Fruit fly (Drosophila melanogaster) whole organism, embryonic: Measurements from ENCODE around the gene SCAR.
A peak's percentile ranks its signal among the peaks of the same experiment; 100 is the strongest.

Source experiments
- B-H1 ChIP-seq: fragments of 200-800 bp; sonication (Bioruptor generic); IDR thresholded peaks from 3 replicates; pipeline ENCODE4 v1.3.6; 2022; ENCODE audit warnings: missing biosample characterization, missing genetic modification characterization
- Bgb ChIP-seq: fragments of 200-800 bp; sonication (Bioruptor generic); IDR thresholded peaks from 2 replicates; pipeline ENCODE4 v1.3.6; 2022; ENCODE audit warnings: missing biosample characterization, missing genetic modification characterization; ENCODE audit not compliant: partially characterized antibody
- BtbVII ChIP-seq: fragments of 200-800 bp; sonication (Bioruptor generic); optimal IDR thresholded peaks from 3 replicates; lab custom pipeline; 2017; ENCODE audit warnings: missing biosample characterization, mild to moderate bottlenecking, missing genetic modification characterization
- Bteb2 ChIP-seq: fragments of 200-800 bp; sonication (Bioruptor generic); optimal IDR thresholded peaks from 2 replicates; lab custom pipeline; 2016; ENCODE audit warnings: missing biosample characterization, missing genetic modification characterization
- CG10267 ChIP-seq: fragments of 200-800 bp; sonication (Bioruptor generic); optimal IDR thresholded peaks from 2 replicates; lab custom pipeline; 2018; ENCODE audit warnings: missing biosample characterization, mild to moderate bottlenecking, missing genetic modification characterization, moderate library complexity
- CG10543 ChIP-seq: fragments of 200-800 bp; sonication (Bioruptor generic); optimal IDR thresholded peaks from 3 replicates; lab custom pipeline; 2017; ENCODE audit warnings: missing biosample characterization, mild to moderate bottlenecking, missing genetic modification characterization, moderate library complexity
- CG11398 ChIP-seq: fragments of 200-800 bp; sonication (Bioruptor generic); optimal IDR thresholded peaks from 2 replicates; lab custom pipeline; 2016; ENCODE audit warnings: missing biosample characterization, missing genetic modification characterization
- CG11696 ChIP-seq: fragments of 200-800 bp; sonication (Bioruptor generic); IDR thresholded peaks from 2 replicates; pipeline ENCODE4 v1.3.6; 2022; ENCODE audit warnings: missing biosample characterization, missing genetic modification characterization
- CG13424 ChIP-seq: fragments of 200-800 bp; sonication (Bioruptor generic); optimal IDR thresholded peaks from 2 replicates; lab custom pipeline; 2019; ENCODE audit warnings: missing biosample characterization, mild to moderate bottlenecking, missing genetic modification characterization, moderate library complexity
- CG15073 ChIP-seq: fragments of 200-800 bp; sonication (Bioruptor generic); optimal IDR thresholded peaks from 2 replicates; lab custom pipeline; 2016; ENCODE audit warnings: missing biosample characterization, missing genetic modification characterization
- CG17186 ChIP-seq: fragments of 200-800 bp; sonication (Bioruptor generic); optimal IDR thresholded peaks from 3 replicates; lab custom pipeline; 2017; ENCODE audit warnings: missing biosample characterization, missing genetic modification reagents, missing genetic modification characterization
- CG17328 ChIP-seq: fragments of 200-800 bp; sonication (Bioruptor generic); IDR thresholded peaks from 2 replicates; pipeline ENCODE4 v1.3.6; 2022; ENCODE audit warnings: missing biosample characterization, missing genetic modification characterization
- CG2129 ChIP-seq: fragments of 200-800 bp; sonication (Bioruptor generic); IDR thresholded peaks from 2 replicates; pipeline ENCODE4 v1.3.6; 2022; ENCODE audit warnings: missing biosample characterization, missing genetic modification characterization; ENCODE audit not compliant: partially characterized antibody
- CG31441 ChIP-seq: fragments of 200-800 bp; sonication (Bioruptor generic); IDR thresholded peaks from 2 replicates; pipeline ENCODE4 v1.3.6; 2022; ENCODE audit warnings: missing biosample characterization, missing genetic modification characterization
- CG3281 ChIP-seq: fragments of 200-800 bp; sonication (Bioruptor generic); optimal IDR thresholded peaks from 3 replicates; lab custom pipeline; 2017; ENCODE audit warnings: missing biosample characterization, mild to moderate bottlenecking, missing genetic modification characterization
- CG34376 ChIP-seq: fragments of 200-800 bp; sonication (Bioruptor generic); optimal IDR thresholded peaks from 2 replicates; lab custom pipeline; 2018; ENCODE audit warnings: missing biosample characterization, mild to moderate bottlenecking, missing genetic modification characterization
- CG4360 ChIP-seq: fragments of 200-800 bp; sonication (Bioruptor generic); IDR thresholded peaks from 2 replicates; pipeline ENCODE4 v1.3.6; 2022; ENCODE audit warnings: missing biosample characterization, missing genetic modification characterization
- CG6272 ChIP-seq: fragments of 200-800 bp; sonication (Bioruptor generic); IDR thresholded peaks from 2 replicates; pipeline ENCODE4 v1.3.6; 2022; ENCODE audit warnings: missing biosample characterization, missing genetic modification characterization
- CG6654 ChIP-seq: fragments of 200-800 bp; sonication (Bioruptor generic); optimal IDR thresholded peaks from 2 replicates; lab custom pipeline; 2017; ENCODE audit warnings: missing biosample characterization, mild to moderate bottlenecking, missing genetic modification characterization
- CG7271 ChIP-seq: fragments of 200-800 bp; sonication (Bioruptor generic); optimal IDR thresholded peaks from 2 replicates; lab custom pipeline; 2018; ENCODE audit warnings: missing biosample characterization, mild to moderate bottlenecking, missing genetic modification characterization, moderate library complexity
- CG7357 ChIP-seq: fragments of 200-800 bp; sonication (Bioruptor generic); IDR thresholded peaks from 3 replicates; pipeline ENCODE4 v1.3.6; 2022; ENCODE audit warnings: missing biosample characterization, missing genetic modification characterization
- CG9609 ChIP-seq: fragments of 200-800 bp; sonication (Bioruptor generic); optimal IDR thresholded peaks from 3 replicates; lab custom pipeline; 2016; ENCODE audit warnings: missing biosample characterization, missing genetic modification characterization
- Dip2 ChIP-seq: fragments of 200-800 bp; sonication (Bioruptor generic); IDR thresholded peaks from 2 replicates; pipeline ENCODE4 v1.3.6; 2022; ENCODE audit warnings: missing biosample characterization, missing genetic modification characterization
- Dp ChIP-seq: fragments of 200-800 bp; sonication (Bioruptor generic); optimal IDR thresholded peaks from 2 replicates; lab custom pipeline; 2018; ENCODE audit warnings: missing biosample characterization, mild to moderate bottlenecking, missing genetic modification characterization, moderate library complexity
- HLH4C ChIP-seq: fragments of 200-800 bp; sonication (Bioruptor generic); IDR thresholded peaks from 3 replicates; pipeline ENCODE4 v1.3.6; 2022; ENCODE audit warnings: missing biosample characterization, missing genetic modification characterization; ENCODE audit not compliant: partially characterized antibody
- Hmx ChIP-seq: fragments of 200-800 bp; sonication (Bioruptor generic); optimal IDR thresholded peaks from 2 replicates; lab custom pipeline; 2016; ENCODE audit warnings: missing biosample characterization, missing genetic modification characterization
- Jarid2 ChIP-seq: fragments of 200-800 bp; sonication (Bioruptor generic); optimal IDR thresholded peaks from 3 replicates; lab custom pipeline; 2017; ENCODE audit warnings: mild to moderate bottlenecking, missing biosample characterization, missing genetic modification reagents, missing genetic modification characterization
- Mad ChIP-seq: fragments of 200-800 bp; sonication (Bioruptor generic); optimal IDR thresholded peaks from 2 replicates; lab custom pipeline; 2016; ENCODE audit warnings: missing biosample characterization, missing genetic modification characterization
- Meics ChIP-seq: fragments of 200-800 bp; sonication (Bioruptor generic); optimal IDR thresholded peaks from 2 replicates; lab custom pipeline; 2017; ENCODE audit warnings: missing biosample characterization, mild to moderate bottlenecking, missing genetic modification characterization
- Nf-YC ChIP-seq: fragments of 200-800 bp; optimal IDR thresholded peaks from 3 replicates; lab custom pipeline; 2019; ENCODE audit warnings: missing biosample characterization, mild to moderate bottlenecking, missing genetic modification characterization, moderate library complexity
- NfI ChIP-seq: fragments of 200-800 bp; sonication (Bioruptor generic); optimal IDR thresholded peaks from 3 replicates; lab custom pipeline; 2018; ENCODE audit warnings: missing biosample characterization, mild to moderate bottlenecking, missing genetic modification characterization, moderate library complexity
- Ravus ChIP-seq: fragments of 200-800 bp; sonication (Bioruptor generic); IDR thresholded peaks from 2 replicates; pipeline ENCODE4 v1.3.6; 2022; ENCODE audit warnings: missing biosample characterization, missing genetic modification characterization
- Rfx ChIP-seq: fragments of 200-800 bp; sonication (Bioruptor generic); IDR thresholded peaks from 2 replicates; pipeline ENCODE4 v1.3.6; 2022; ENCODE audit warnings: missing biosample characterization, missing genetic modification characterization
- Six4 ChIP-seq: fragments of 200-800 bp; sonication (Bioruptor generic); optimal IDR thresholded peaks from 2 replicates; lab custom pipeline; 2016; ENCODE audit warnings: missing biosample characterization, missing genetic modification characterization
- Sry-β ChIP-seq: fragments of 200-800 bp; sonication (Bioruptor generic); optimal IDR thresholded peaks from 2 replicates; lab custom pipeline; 2018; ENCODE audit warnings: missing biosample characterization, mild to moderate bottlenecking, missing genetic modification characterization, moderate library complexity
- Usf ChIP-seq: fragments of 200-800 bp; sonication (Bioruptor generic); optimal IDR thresholded peaks from 2 replicates; lab custom pipeline; 2017; ENCODE audit warnings: missing genotype, missing biosample characterization, missing genetic modification characterization
- al ChIP-seq: fragments of 200-800 bp; sonication (Bioruptor generic); IDR thresholded peaks from 2 replicates; pipeline ENCODE4 v1.3.6; 2022; ENCODE audit warnings: missing biosample characterization, missing genetic modification characterization
- az2 ChIP-seq: fragments of 200-800 bp; sonication (Bioruptor generic); optimal IDR thresholded peaks from 3 replicates; lab custom pipeline; 2016; ENCODE audit warnings: missing biosample characterization, missing genetic modification characterization
- cad ChIP-seq: fragments of >200 bp; optimal IDR thresholded peaks from 2 replicates; lab custom pipeline; 2017; ENCODE audit warnings: missing biosample characterization, missing genetic modification characterization
- ftz-f1 ChIP-seq: fragments of 200-800 bp; sonication (Bioruptor generic); optimal IDR thresholded peaks from 2 replicates; lab custom pipeline; 2016; ENCODE audit warnings: missing biosample characterization, missing genetic modification characterization
- grau ChIP-seq: fragments of 200-800 bp; optimal IDR thresholded peaks from 3 replicates; lab custom pipeline; 2019; ENCODE audit warnings: missing biosample characterization, mild to moderate bottlenecking, missing genetic modification characterization, moderate library complexity
- gro ChIP-seq: fragments of 200-800 bp; sonication (Bioruptor generic); optimal IDR thresholded peaks from 2 replicates; lab custom pipeline; 2016; ENCODE audit warnings: missing biosample characterization, missing genetic modification characterization
- gsb-n ChIP-seq: fragments of 200-800 bp; sonication (Bioruptor generic); optimal IDR thresholded peaks from 3 replicates; lab custom pipeline; 2018; ENCODE audit warnings: missing biosample characterization, mild to moderate bottlenecking, missing genetic modification characterization
- jigr1 ChIP-seq: fragments of 200-800 bp; sonication (Bioruptor generic); IDR thresholded peaks from 3 replicates; pipeline ENCODE4 v1.3.6; 2022; ENCODE audit warnings: missing biosample characterization, missing genetic modification characterization
- lab ChIP-seq: fragments of 200-800 bp; sonication (Bioruptor generic); optimal IDR thresholded peaks from 3 replicates; lab custom pipeline; 2017; ENCODE audit warnings: missing biosample characterization, missing genetic modification characterization, mild to moderate bottlenecking, moderate library complexity, missing genetic modification reagents
- lov ChIP-seq, 2 experiments: fragments of 200-800 bp in 1 of 2; fragments of >200 bp in 1 of 2; sonication (Bioruptor generic) in 1 of 2; IDR thresholded peaks in 1 of 2; optimal IDR thresholded peaks in 1 of 2; 2 replicates in 1 of 2; 3 replicates in 1 of 2; pipeline versions ENCODE4 v1.3.6 to Lab custom; 2017 to 2022; ENCODE audit warnings: missing biosample characterization in 1 of 2, missing genetic modification characterization in 1 of 2
- luna ChIP-seq: fragments of 200-800 bp; sonication (Bioruptor generic); optimal IDR thresholded peaks from 2 replicates; lab custom pipeline; 2016; ENCODE audit warnings: missing biosample characterization, missing genetic modification characterization
- pita ChIP-seq: fragments of 200-800 bp; sonication (Bioruptor generic); optimal IDR thresholded peaks from 2 replicates; lab custom pipeline; 2017; ENCODE audit warnings: missing biosample characterization, mild to moderate bottlenecking, missing genetic modification characterization
- ranshi ChIP-seq: fragments of 200-800 bp; sonication (Bioruptor generic); IDR thresholded peaks from 2 replicates; pipeline ENCODE4 v1.3.6; 2022; ENCODE audit warnings: missing biosample characterization, missing genetic modification characterization
- slp2 ChIP-seq: fragments of 200-800 bp; sonication (Bioruptor generic); optimal IDR thresholded peaks from 2 replicates; lab custom pipeline; 2016; ENCODE audit warnings: missing biosample characterization, missing genetic modification characterization
- unpg ChIP-seq: fragments of 200-800 bp; sonication (Bioruptor generic); optimal IDR thresholded peaks from 3 replicates; lab custom pipeline; 2018; ENCODE audit warnings: missing biosample characterization, mild to moderate bottlenecking, missing genetic modification characterization, moderate library complexity

SCAR gene

DNA sequence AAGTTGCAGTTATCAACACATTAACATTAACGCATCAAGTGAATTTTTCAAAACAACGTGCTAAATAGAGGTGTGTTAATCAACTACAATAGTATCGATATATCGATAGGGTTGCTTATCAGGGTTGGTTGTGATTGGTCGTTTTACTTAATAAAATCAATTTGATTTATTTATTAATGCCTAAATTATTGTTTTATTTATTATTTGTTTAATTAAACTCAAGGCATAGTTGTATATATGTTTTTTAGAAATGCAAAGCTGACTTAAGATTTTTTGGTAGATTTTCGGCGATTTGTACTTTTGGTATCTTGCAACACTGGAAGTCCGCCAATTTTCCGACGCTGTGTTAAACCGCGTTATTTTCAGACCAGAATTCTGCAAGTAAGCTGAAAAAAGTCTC, 34.4 kb downstream of the SCAR start, which contains the start of the genes Art8 and dUTPase (continued):
- peak; percentile 71 for TF ChIP-seq Rfx
- no peak; the same call in none of the 2 replicates for TF ChIP-seq CG31441 (GFP tag; lab: Robert Waterston, UW)
- TF ChIP-seq grau = peak; percentile 76
- peak; percentile 75 for TF ChIP-seq Six4 (GFP tag; lab: Kevin White, UChicago)
- TF ChIP-seq CG11398 = no peak
- TF ChIP-seq Hmx (GFP tag; lab: Kevin White, UChicago) = no peak
- TF ChIP-seq unpg (GFP tag; lab: Kevin White, UChicago) = peak; percentile 75
- peak; percentile 73 for TF ChIP-seq CG7271 (tag; lab: Kevin White, UChicago)
- peak; percentile 91 for TF ChIP-seq Nf-YC
- peak; percentile 45 for TF ChIP-seq Bteb2
- peak; percentile 76 for TF ChIP-seq az2 (GFP tag; lab: Kevin White, UChicago)
- no peak for TF ChIP-seq CG7357 (GFP tag; lab: Robert Waterston, UW)
- TF ChIP-seq Sry-β = no peak
- TF ChIP-seq Bgb (GFP tag; lab: Robert Waterston, UW) = peak; percentile 82
- TF ChIP-seq al = peak; percentile 45
- TF ChIP-seq ranshi (GFP tag; lab: Robert Waterston, UW) = peak; percentile 53
- peak; percentile 89 for TF ChIP-seq CG2129 (GFP tag; lab: Robert Waterston, UW)
- peak; percentile 82 for TF ChIP-seq Dp (GFP tag; lab: Kevin White, UChicago)
- peak; percentile 83 for TF ChIP-seq HLH4C
- no peak for TF ChIP-seq CG6654 (GFP tag; lab: Kevin White, UChicago)
- TF ChIP-seq lov (optimal IDR thresholded peaks at IDR 0.05; lab: Kevin White, UChicago) = no peak
- no peak for TF ChIP-seq lov (GFP tag; IDR thresholded peaks at IDR 0.05; lab: Robert Waterston, UW)
- no peak for TF ChIP-seq CG15073 (GFP tag; lab: Kevin White, UChicago)
- 0 out of 2 replicates have a peak, but pooled peaks have one; percentile 29 for TF ChIP-seq CG11696
- TF ChIP-seq Mad = peak; percentile 32
- TF ChIP-seq CG10267 (tag; lab: Kevin White, UChicago) = peak; percentile 99
- TF ChIP-seq jigr1 = no peak
- no peak for TF ChIP-seq Ravus (GFP tag; lab: Robert Waterston, UW)
- no peak for TF ChIP-seq CG4360
- peak; percentile 29 for TF ChIP-seq slp2 (GFP tag; lab: Kevin White, UChicago)
- TF ChIP-seq Meics (GFP tag; lab: Kevin White, UChicago) = peak; percentile 63
- TF ChIP-seq pita = no peak
- peak; percentile 56; the same call in 1 of the 2 replicates for TF ChIP-seq CG17328 (GFP tag; lab: Robert Waterston, UW)
- TF ChIP-seq CG17186 (GFP tag; lab: Kevin White, UChicago) = peak; percentile 51
- TF ChIP-seq Jarid2 (GFP tag; lab: Kevin White, UChicago) = no peak
- TF ChIP-seq gsb-n (tag; lab: Kevin White, UChicago) = peak; percentile 75
- no peak for TF ChIP-seq lab (GFP tag; lab: Kevin White, UChicago)
- no peak for TF ChIP-seq B-H1
- TF ChIP-seq CG3281 = peak; percentile 81
- TF ChIP-seq CG10543 = peak; percentile 32
- TF ChIP-seq NfI (GFP tag; lab: Kevin White, UChicago) = peak; percentile 56
- no peak for TF ChIP-seq cad
- no peak for TF ChIP-seq BtbVII (GFP tag; lab: Kevin White, UChicago)
- TF ChIP-seq ftz-f1 (GFP tag; lab: Kevin White, UChicago) = no peak
- peak; percentile 58 for TF ChIP-seq CG34376 (GFP tag; lab: Kevin White, UChicago)
- no peak for TF ChIP-seq luna (GFP tag; lab: Kevin White, UChicago)
- no peak for TF ChIP-seq Usf
- TF ChIP-seq CG6272 = peak; percentile 33
- TF ChIP-seq CG9609 (GFP tag; lab: Kevin White, UChicago) = no peak
- TF ChIP-seq CG13424 (tag; lab: Kevin White, UChicago) = peak; percentile 76
- TF ChIP-seq gro (GFP tag; lab: Kevin White, UChicago) = no peak
- no peak for TF ChIP-seq Dip2 (GFP tag; lab: Robert Waterston, UW)
